Fruit fly (Drosophila melanogaster): ENCODE results near the gene CG9921.
A peak's percentile ranks its signal among the peaks of the same experiment; 100 is the strongest.

CG9921 gene

DNA sequence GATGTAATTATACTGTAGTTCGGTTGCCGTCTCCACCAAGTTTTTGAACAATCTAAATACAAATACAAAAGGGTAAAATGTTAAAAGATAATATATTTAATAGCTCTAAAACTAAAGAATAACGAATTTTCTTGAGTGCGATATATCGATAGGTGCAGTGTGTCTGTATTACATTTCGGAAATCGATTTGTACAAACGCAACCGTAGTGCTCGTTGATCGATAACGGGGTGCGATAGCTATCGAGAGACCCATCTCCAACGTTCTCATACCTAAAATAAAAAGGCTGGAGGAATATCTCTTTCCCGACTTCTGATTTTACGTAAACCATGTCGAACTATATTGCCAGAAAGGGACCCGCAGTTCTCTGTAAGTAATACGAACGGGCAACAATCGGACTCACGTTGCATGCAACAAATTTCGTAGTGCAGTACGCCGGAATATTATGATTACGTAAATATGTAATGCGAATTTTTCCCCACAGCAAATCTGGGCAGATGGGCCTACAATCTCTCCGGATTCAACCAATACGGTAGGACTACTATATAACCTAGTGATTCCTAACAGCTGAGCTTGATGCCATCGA, 47.2 kb downstream of the CG9921 start, which contains the start of gene UQCR-14 (continued):
- TF ChIP-seq toy (GFP tag; IDR thresholded peaks at IDR 0.05) (no peak), CG11093 (GFP tag; IDR thresholded peaks at IDR 0.05) (no peak), peb (GFP tag; IDR thresholded peaks at IDR 0.05) (no peak), ken (GFP tag; IDR thresholded peaks at IDR 0.05) (no peak), fd3F (GFP tag; optimal IDR thresholded peaks at IDR 0.05) (no peak), CG10431 (GFP tag; optimal IDR thresholded peaks at IDR 0.05) (no peak), Fer2 (tag; optimal IDR thresholded peaks at IDR 0.05) (no peak), CG2129 (GFP tag; IDR thresholded peaks at IDR 0.05; ENCODE audit: partially characterized antibody) (peak; percentile 90), CG9609 (GFP tag; optimal IDR thresholded peaks at IDR 0.05) (no peak), CG10565 (GFP tag; optimal IDR thresholded peaks at IDR 0.05) (no peak), fd96Cb (tag; optimal IDR thresholded peaks at IDR 0.05) (no peak), dimm (GFP tag; IDR thresholded peaks at IDR 0.05) (no peak), Dp (GFP tag; optimal IDR thresholded peaks at IDR 0.05) (peak; percentile 59), HLH3B (GFP tag; IDR thresholded peaks at IDR 0.05) (no peak), Sry-β (GFP tag; optimal IDR thresholded peaks at IDR 0.05) (no peak), Dip2 (GFP tag; IDR thresholded peaks at IDR 0.05) (no peak), CG10979 (tag; optimal IDR thresholded peaks at IDR 0.05) (peak; percentile 32), CG14050 (GFP tag; IDR thresholded peaks at IDR 0.05) (no peak), CG4730 (GFP tag; IDR thresholded peaks at IDR 0.05) (no peak), CG11398 (GFP tag; optimal IDR thresholded peaks at IDR 0.05) (no peak), CG17186 (GFP tag; optimal IDR thresholded peaks at IDR 0.05) (peak; percentile 62), ash1 (GFP tag; optimal IDR thresholded peaks at IDR 0.05) (no peak), CG10147 (GFP tag; optimal IDR thresholded peaks at IDR 0.05) (peak; percentile 17), NfI (GFP tag; optimal IDR thresholded peaks at IDR 0.05) (peak; percentile 4), CG31388 (GFP tag; optimal IDR thresholded peaks at IDR 0.05) (no peak), gem (tag; optimal IDR thresholded peaks at IDR 0.05) (peak; percentile 13), esg (GFP tag; conservative IDR thresholded peaks at IDR 0.05) (no peak), Hr78 (GFP tag; optimal IDR thresholded peaks at IDR 0.05) (no peak), Mes4 (GFP tag; optimal IDR thresholded peaks at IDR 0.05) (no peak), Doc3 (GFP tag; IDR thresholded peaks at IDR 0.05; ENCODE audit: partially characterized antibody) (peak; percentile 89), CG7786 (GFP tag; optimal IDR thresholded peaks at IDR 0.05) (no peak), btn (GFP tag; optimal IDR thresholded peaks at IDR 0.05) (no peak), unc-4 (GFP tag; IDR thresholded peaks at IDR 0.05; ENCODE audit: partially characterized antibody) (peak; percentile 98), CG11504 (tag; optimal IDR thresholded peaks at IDR 0.05) (no peak), CG1792 (GFP tag; optimal IDR thresholded peaks at IDR 0.05) (no peak), ATbp (GFP tag; optimal IDR thresholded peaks at IDR 0.05) (no peak), CkIIα-i1 (GFP tag; IDR thresholded peaks at IDR 0.05) (no peak), Mad (GFP tag; optimal IDR thresholded peaks at IDR 0.05) (no peak), danr (GFP tag; IDR thresholded peaks at IDR 0.05) (no peak), CG7372 (GFP tag; IDR thresholded peaks at IDR 0.05) (no peak), Med (GFP tag) (peak; percentile 89), jigr1 (GFP tag; IDR thresholded peaks at IDR 0.05) (no peak), sc (optimal IDR thresholded peaks at IDR 0.05) (no peak), sc (GFP tag; optimal IDR thresholded peaks at IDR 0.05) (no peak), zen (tag; optimal IDR thresholded peaks at IDR 0.05) (peak; percentile 5), corto (GFP tag; optimal IDR thresholded peaks at IDR 0.05) (no peak), CG12769 (tag; optimal IDR thresholded peaks at IDR 0.05) (peak; percentile 38), MESR4 (GFP tag; optimal IDR thresholded peaks at IDR 0.05) (peak; percentile 93), Fer1 (GFP tag; optimal IDR thresholded peaks at IDR 0.05) (peak; percentile 21), dm (GFP tag; optimal IDR thresholded peaks at IDR 0.05) (no peak), disco-r (GFP tag; optimal IDR thresholded peaks at IDR 0.05) (no peak)
